Fruit fly (Drosophila melanogaster): ENCODE measurements around the gene Ndc80.
A peak's percentile ranks its signal among the peaks of the same experiment; 100 is the strongest.

The Ndc80 gene

DNA sequence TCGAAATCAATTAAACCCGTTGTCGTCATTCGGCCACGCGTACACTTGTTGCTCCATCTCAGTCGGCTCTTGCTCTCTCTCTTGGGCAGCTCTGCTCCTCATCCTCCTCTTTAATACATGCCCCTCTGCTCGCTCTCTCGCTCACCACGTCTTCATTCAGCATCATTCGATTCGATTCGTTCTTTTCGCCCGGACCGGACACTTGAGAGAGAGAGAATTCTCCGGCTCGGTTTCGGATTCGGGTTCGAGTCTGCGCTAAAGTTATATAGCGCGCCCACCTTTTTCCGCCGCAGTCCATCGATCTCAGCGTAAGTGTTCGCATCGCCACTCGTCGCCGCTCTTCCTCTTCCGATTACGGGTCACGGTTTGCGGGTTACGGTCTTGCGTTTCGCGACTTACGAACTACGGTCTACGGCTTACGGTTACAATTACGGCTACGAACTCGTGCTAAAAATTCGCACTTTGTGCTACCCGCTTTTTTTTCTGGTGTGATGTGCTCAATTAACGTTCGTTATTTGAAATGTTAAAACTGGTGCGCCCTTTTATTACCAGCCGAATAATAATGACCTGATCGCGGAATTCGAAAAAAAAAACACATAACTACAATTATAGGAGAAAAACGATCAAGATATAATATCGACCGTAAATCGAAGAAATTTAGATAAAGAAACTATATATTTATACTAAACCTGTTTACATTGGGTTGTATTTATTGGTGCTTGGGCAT, 30.2 kb upstream of the Ndc80 start (continued):
- TF ChIP-seq schlank (tag; optimal IDR thresholded peaks at IDR 0.05) (no peak), CHES-1-like (GFP tag; optimal IDR thresholded peaks at IDR 0.05) (peak; percentile 4), crol (GFP tag; IDR thresholded peaks at IDR 0.05) (peak; percentile 80), odd (GFP tag; optimal IDR thresholded peaks at IDR 0.05) (no peak), chinmo (GFP tag; IDR thresholded peaks at IDR 0.05; ENCODE audit: partially characterized antibody) (peak; percentile 83; the same call in 1 of the 4 replicates), Opbp (GFP tag; IDR thresholded peaks at IDR 0.05; ENCODE audit: partially characterized antibody) (peak; percentile 47; the same call in 1 of the 3 replicates), Jarid2 (GFP tag; optimal IDR thresholded peaks at IDR 0.05) (peak; percentile 81), stwl (tag; optimal IDR thresholded peaks at IDR 0.05) (no peak), repo (GFP tag; optimal IDR thresholded peaks at IDR 0.05) (no peak), Tbp (GFP tag; optimal IDR thresholded peaks at IDR 0.05) (no peak), CG6765 (GFP tag; optimal IDR thresholded peaks at IDR 0.05) (peak; percentile 26), MTF-1 (GFP tag; optimal IDR thresholded peaks at IDR 0.05; ENCODE audit: borderline replicate concordance) (peak; percentile 35), Scr (GFP tag; IDR thresholded peaks at IDR 0.05; ENCODE audit: partially characterized antibody) (peak; percentile 37), mirr (GFP tag; optimal IDR thresholded peaks at IDR 0.05) (peak; percentile 6), CG2199 (GFP tag; IDR thresholded peaks at IDR 0.05) (peak; percentile 81; the same call in 1 of the 3 replicates), CG34376 (GFP tag; optimal IDR thresholded peaks at IDR 0.05) (peak; percentile 50), CG3281 (GFP tag; optimal IDR thresholded peaks at IDR 0.05) (peak; percentile 31), Atf3 (GFP tag; optimal IDR thresholded peaks at IDR 0.05) (no peak), nom (GFP tag; optimal IDR thresholded peaks at IDR 0.05) (peak; percentile 50), grau (tag; optimal IDR thresholded peaks at IDR 0.05) (no peak), CG12155 (GFP tag; optimal IDR thresholded peaks at IDR 0.05) (no peak), Adf1 (GFP tag; IDR thresholded peaks at IDR 0.05) (peak; percentile 61; the same call in 1 of the 2 replicates), Deaf1 (tag; optimal IDR thresholded peaks at IDR 0.05) (peak; percentile 92), yki (optimal IDR thresholded peaks at IDR 0.05) (peak; percentile 52), CG34224 (GFP tag; IDR thresholded peaks at IDR 0.05; ENCODE audit: partially characterized antibody) (peak; percentile 34; the same call in 1 of the 3 replicates), hb (GFP tag; IDR thresholded peaks at IDR 0.05; ENCODE audit: partially characterized antibody) (no peak), lab (GFP tag; optimal IDR thresholded peaks at IDR 0.05) (peak; percentile 15), Hr39 (optimal IDR thresholded peaks at IDR 0.05) (no peak), twi (tag; optimal IDR thresholded peaks at IDR 0.05) (no peak), Dip3 (GFP tag; optimal IDR thresholded peaks at IDR 0.05) (no peak), CG2116 (GFP tag; optimal IDR thresholded peaks at IDR 0.05) (no peak), ash1 (GFP tag; optimal IDR thresholded peaks at IDR 0.05) (peak; percentile 69), row (GFP tag; IDR thresholded peaks at IDR 0.05) (no peak; the same call in 2 of the 3 replicates), vnd (GFP tag; IDR thresholded peaks at IDR 0.05; ENCODE audit: partially characterized antibody) (0 out of 3 replicates have a peak, but pooled peaks have one; percentile 8), sug (tag; optimal IDR thresholded peaks at IDR 0.05) (peak; percentile 38), pita (GFP tag; optimal IDR thresholded peaks at IDR 0.05) (peak; percentile 34), wor (GFP tag; IDR thresholded peaks at IDR 0.05) (no peak), amos (GFP tag; IDR thresholded peaks at IDR 0.05; ENCODE audit: partially characterized antibody) (peak; percentile 29; the same call in 1 of the 2 replicates), CG9727 (GFP tag; optimal IDR thresholded peaks at IDR 0.05) (no peak), cg (GFP tag; optimal IDR thresholded peaks at IDR 0.05) (peak; percentile 74), CG4730 (GFP tag; IDR thresholded peaks at IDR 0.05) (no peak), bsh (GFP tag; optimal IDR thresholded peaks at IDR 0.05) (no peak), fru (optimal IDR thresholded peaks at IDR 0.05) (no peak), fd102C (GFP tag; optimal IDR thresholded peaks at IDR 0.05) (no peak), CG12769 (tag; optimal IDR thresholded peaks at IDR 0.05) (peak; percentile 74), Nf-YC (tag; optimal IDR thresholded peaks at IDR 0.05) (peak; percentile 56), chn (GFP tag; optimal IDR thresholded peaks at IDR 0.05) (no peak), CG42726 (GFP tag; IDR thresholded peaks at IDR 0.05; ENCODE audit: partially characterized antibody) (peak; percentile 50; the same call in 1 of the 2 replicates), H2.0 (GFP tag; IDR thresholded peaks at IDR 0.05) (no peak)
